Worm (Caenorhabditis elegans) whole organism, mixed stage, embryonic: ENCODE measurements around the gene scl-26.

Experiments used
- M03D4.4 ChIP-seq: sonication (generic microtip); optimal IDR thresholded peaks from 2 replicates; lab custom pipeline; 2017; ENCODE audit warnings: mild to moderate bottlenecking, missing genetic modification characterization, missing compliant biosample characterization
- bed-3 ChIP-seq: fragments of 200-800 bp; sonication (Bioruptor generic); optimal IDR thresholded peaks from 3 replicates; lab custom pipeline; 2018; ENCODE audit warnings: mild to moderate bottlenecking, missing genetic modification characterization, moderate library complexity, missing compliant biosample characterization
- blmp-1 ChIP-seq: fragments of 150-350 bp; optimal IDR thresholded peaks from 2 replicates; lab custom pipeline; 2014; ENCODE audit warnings: missing biosample characterization, missing genetic modification characterization
- ceh-39 ChIP-seq: fragments of 150-350 bp; optimal IDR thresholded peaks from 2 replicates; lab custom pipeline; 2014; ENCODE audit warnings: missing biosample characterization, missing genetic modification characterization
- ceh-43 ChIP-seq: fragments of 200-800 bp; sonication (Bioruptor generic); optimal IDR thresholded peaks from 2 replicates; lab custom pipeline; 2018; ENCODE audit warnings: mild to moderate bottlenecking, missing genetic modification characterization, moderate library complexity, missing compliant biosample characterization
- ceh-83 ChIP-seq: fragments of 200-800 bp; sonication (Bioruptor generic); optimal IDR thresholded peaks from 2 replicates; lab custom pipeline; 2018; ENCODE audit warnings: mild to moderate bottlenecking, missing genetic modification characterization, missing compliant biosample characterization
- ces-1 ChIP-seq: fragments of 150-350 bp; optimal IDR thresholded peaks from 2 replicates; lab custom pipeline; 2014; ENCODE audit warnings: missing biosample characterization, missing genetic modification reagents, missing genetic modification characterization
- cnd-1 ChIP-seq: fragments of 200-800 bp; sonication (Bioruptor generic); optimal IDR thresholded peaks from 2 replicates; lab custom pipeline; 2018; ENCODE audit warnings: mild to moderate bottlenecking, missing genetic modification characterization, missing compliant biosample characterization
- drap-1 ChIP-seq: fragments of 200-800 bp; sonication (Bioruptor generic); optimal IDR thresholded peaks from 3 replicates; lab custom pipeline; 2018; ENCODE audit warnings: mild to moderate bottlenecking, missing genetic modification characterization, missing compliant biosample characterization
- elt-1 ChIP-seq: sonication (generic microtip); optimal IDR thresholded peaks from 2 replicates; lab custom pipeline; 2017; ENCODE audit warnings: missing genetic modification characterization, mild to moderate bottlenecking, missing compliant biosample characterization, antibody characterized with exemption, moderate library complexity, borderline replicate concordance; ENCODE audit not compliant: insufficient read depth
- elt-3 ChIP-seq: fragments of 150-350 bp; optimal IDR thresholded peaks from 2 replicates; lab custom pipeline; 2014; ENCODE audit warnings: missing biosample characterization, missing genetic modification characterization
- flh-1 ChIP-seq: fragments of 200-800 bp; sonication (Bioruptor generic); optimal IDR thresholded peaks from 2 replicates; lab custom pipeline; 2018; ENCODE audit warnings: mild to moderate bottlenecking, missing genetic modification characterization, moderate library complexity, missing compliant biosample characterization
- ham-2 ChIP-seq: fragments of 200-800 bp; sonication (Bioruptor generic); optimal IDR thresholded peaks from 2 replicates; lab custom pipeline; 2018; ENCODE audit warnings: mild to moderate bottlenecking, missing genetic modification characterization, missing compliant biosample characterization
- lin-13 ChIP-seq: fragments of 150-350 bp; optimal IDR thresholded peaks from 2 replicates; lab custom pipeline; 2014; ENCODE audit warnings: missing biosample characterization, missing genetic modification characterization
- lin-32 ChIP-seq: fragments of 200-800 bp; sonication (Bioruptor generic); optimal IDR thresholded peaks from 2 replicates; lab custom pipeline; 2018; ENCODE audit warnings: mild to moderate bottlenecking, missing genetic modification characterization, missing compliant biosample characterization
- lsy-2 ChIP-seq: fragments of 150-350 bp; optimal IDR thresholded peaks from 2 replicates; lab custom pipeline; 2014; ENCODE audit warnings: missing biosample characterization, missing genetic modification characterization
- mab-5 ChIP-seq: fragments of 150-350 bp; optimal IDR thresholded peaks from 2 replicates; lab custom pipeline; 2014; ENCODE audit warnings: missing biosample characterization, missing genetic modification characterization
- mep-1 ChIP-seq: fragments of 150-350 bp; optimal IDR thresholded peaks from 2 replicates; lab custom pipeline; 2017; ENCODE audit warnings: missing biosample characterization, missing genetic modification reagents, missing genetic modification characterization, inconsistent platforms
- mls-2 ChIP-seq: sonication (generic microtip); optimal IDR thresholded peaks from 2 replicates; lab custom pipeline; 2016; ENCODE audit warnings: mild to moderate bottlenecking, missing genetic modification characterization, moderate library complexity, missing compliant biosample characterization
- nhr-12 ChIP-seq: fragments of 150-350 bp; optimal IDR thresholded peaks from 2 replicates; lab custom pipeline; 2014; ENCODE audit warnings: missing biosample characterization, missing genetic modification characterization
- nhr-76 ChIP-seq: sonication (generic microtip); optimal IDR thresholded peaks from 2 replicates; lab custom pipeline; 2017; ENCODE audit warnings: missing biosample characterization, missing genetic modification characterization
- sptf-1 ChIP-seq: sonication (generic microtip); optimal IDR thresholded peaks from 2 replicates; lab custom pipeline; 2017; ENCODE audit warnings: mild to moderate bottlenecking, missing genetic modification characterization, moderate library complexity, missing compliant biosample characterization
- tbx-8 ChIP-seq: fragments of 200-800 bp; sonication (Bioruptor generic); optimal IDR thresholded peaks from 2 replicates; lab custom pipeline; 2018; ENCODE audit warnings: mild to moderate bottlenecking, missing genetic modification characterization, moderate library complexity, missing compliant biosample characterization
- unc-120 ChIP-seq: sonication (generic microtip); optimal IDR thresholded peaks from 2 replicates; lab custom pipeline; 2017; ENCODE audit warnings: missing genetic modification characterization, missing compliant biosample characterization; ENCODE audit not compliant: poor library complexity, severe bottlenecking
- unc-39 ChIP-seq: fragments of 150-350 bp; optimal IDR thresholded peaks from 2 replicates; lab custom pipeline; 2014; ENCODE audit warnings: missing biosample characterization, missing genetic modification characterization
- unc-62 ChIP-seq: fragments of 150-350 bp; optimal IDR thresholded peaks from 2 replicates; lab custom pipeline; 2014; ENCODE audit warnings: missing biosample characterization, missing genetic modification reagents, missing genetic modification characterization
- zip-8 ChIP-seq: fragments of 150-350 bp; optimal IDR thresholded peaks from 2 replicates; lab custom pipeline; 2014; ENCODE audit warnings: missing biosample characterization, missing genetic modification characterization
- ztf-11 ChIP-seq: fragments of 150-350 bp; optimal IDR thresholded peaks from 2 replicates; lab custom pipeline; 2014; ENCODE audit warnings: missing biosample characterization, missing genetic modification characterization

The scl-26 gene

DNA sequence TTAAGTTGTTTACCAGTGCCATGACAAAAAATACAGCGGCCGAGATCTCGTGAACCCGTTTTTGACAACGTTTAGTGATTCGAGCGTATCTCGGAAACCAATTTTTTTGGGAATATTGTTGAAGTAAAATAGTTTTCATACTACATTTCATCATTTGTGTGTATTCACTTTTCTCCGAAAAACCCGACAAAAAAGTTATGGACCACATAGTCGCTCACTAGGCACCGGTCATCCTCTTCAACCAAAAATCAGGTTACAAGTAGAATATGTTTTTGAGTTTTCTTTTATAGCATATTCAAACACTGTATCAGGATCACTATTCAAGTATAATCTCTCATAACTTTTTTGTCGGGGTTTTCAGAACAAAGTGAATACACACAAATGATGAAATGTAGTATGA, 40.4 kb upstream of the scl-26 start:
- TF ChIP-seq sptf-1 (no peak), ceh-43 (GFP tag; lab: Kevin White, UChicago) (no peak), zip-8 (tag; lab: Kevin White, UChicago) (no peak), M03D4.4 (tag; lab: Kevin White, UChicago) (no peak), nhr-12 (tag; lab: Kevin White, UChicago) (no peak), elt-3 (tag; lab: Kevin White, UChicago) (no peak), unc-120 (tag; lab: Kevin White, UChicago) (no peak)

DNA sequence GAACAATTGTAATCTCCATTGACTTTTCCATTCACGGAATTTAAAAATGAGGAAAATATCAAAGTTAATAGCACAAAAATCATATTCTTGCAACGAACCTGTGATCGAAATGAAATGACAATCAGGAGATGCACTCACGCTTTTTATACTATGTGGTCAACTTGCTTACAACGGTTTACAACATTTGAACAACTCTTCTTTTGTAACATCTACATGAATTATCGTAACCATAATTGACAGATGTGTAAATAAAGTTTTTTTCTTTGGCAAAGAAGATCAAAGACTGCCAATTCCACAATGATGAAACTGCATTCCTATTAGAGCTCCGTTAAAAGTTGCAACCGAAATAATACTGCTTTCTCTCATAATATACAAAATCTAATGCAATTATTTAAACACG, 38.4 kb upstream of the scl-26 start, which contains the start of gene F07C4.10:
Gene F07C4.10, minus strand, starts transcription at position 101 of the 400 bp plus-strand sequence.
- TF ChIP-seq lin-32 (GFP tag; lab: Kevin White, UChicago) (no peak), nhr-76 (tag; lab: Kevin White, UChicago) (no peak), mab-5 (tag; lab: Kevin White, UChicago) (no peak), bed-3 (no peak), zip-8 (tag; lab: Kevin White, UChicago) (no peak), mls-2 (tag; lab: Kevin White, UChicago) (no peak), M03D4.4 (tag; lab: Kevin White, UChicago) (no peak), ces-1 (no peak), ceh-83 (GFP tag; lab: Kevin White, UChicago) (no peak), ceh-39 (tag; lab: Kevin White, UChicago) (no peak), elt-1 (no peak), mep-1 (tag; lab: Kevin White, UChicago) (no peak), unc-120 (tag; lab: Kevin White, UChicago) (no peak), unc-62 (GFP tag; lab: Kevin White, UChicago) (no peak), flh-1 (no peak), ztf-11 (tag; lab: Kevin White, UChicago) (no peak), elt-3 (tag; lab: Kevin White, UChicago) (no peak)
- TF ChIP-seq, all 35 proteins: peak for 0

DNA sequence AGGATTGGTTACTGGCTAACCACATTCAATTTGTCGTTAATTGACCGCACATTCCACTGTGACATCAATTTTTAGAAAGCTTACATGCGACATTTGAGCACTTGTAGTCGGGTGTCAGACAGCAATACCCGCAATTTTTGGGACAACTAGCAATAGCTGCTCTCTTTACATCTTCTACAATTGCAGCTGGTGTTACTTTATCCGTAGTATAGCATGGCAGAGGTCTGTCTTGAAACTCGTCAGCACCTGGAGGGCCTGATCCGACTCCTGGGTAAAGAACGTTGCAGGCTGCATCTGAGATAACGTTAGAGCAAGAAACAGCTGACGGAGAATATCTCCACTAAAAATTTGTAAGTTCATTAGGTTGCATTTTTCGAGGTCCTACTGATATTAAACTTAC, 38.0 kb upstream of the scl-26 start:
- TF ChIP-seq nhr-76 (tag; lab: Kevin White, UChicago): no peak
- TF ChIP-seq tbx-8 (GFP tag; lab: Kevin White, UChicago): no peak
- TF ChIP-seq, all 35 proteins: peak for 0

- TF ChIP-seq nhr-76 (tag; lab: Kevin White, UChicago) (no peak), M03D4.4 (tag; lab: Kevin White, UChicago) (no peak), lin-13 (tag; lab: Kevin White, UChicago) (no peak), lsy-2 (tag; lab: Kevin White, UChicago) (no peak), sptf-1 (no peak), elt-1 (no peak), unc-39 (tag; lab: Kevin White, UChicago) (no peak), flh-1 (no peak), blmp-1 (tag; lab: Kevin White, UChicago) (no peak), ces-1 (no peak), unc-120 (tag; lab: Kevin White, UChicago) (no peak), mep-1 (tag; lab: Kevin White, UChicago) (no peak)
Observed at ce11 chrV:7637801-7638200, 36.5 kb upstream of the scl-26 start, which contains the start of gene clec-45. clec-45 (plus strand) TSS chrV:7638101.

DNA sequence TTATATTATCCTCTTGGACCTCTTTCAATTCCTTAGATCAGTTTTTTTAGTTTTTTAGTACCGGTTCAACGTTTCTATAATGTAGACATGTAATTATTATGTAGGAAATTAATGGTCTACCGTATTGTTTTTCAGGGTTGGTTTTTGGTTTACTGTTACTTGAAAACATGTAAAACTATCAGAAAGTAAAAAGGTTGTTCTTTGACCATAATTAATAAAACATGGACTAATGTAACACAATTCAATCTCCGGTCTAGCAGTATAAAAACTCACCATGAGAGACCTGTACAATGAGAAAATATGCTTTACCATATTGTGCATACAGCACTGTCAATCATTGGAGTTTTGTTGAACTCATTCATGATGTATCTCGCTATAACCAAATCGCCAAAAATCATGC, 34.1 kb upstream of the scl-26 start, which contains the start of gene srd-29:
Gene srd-29, plus strand, starts transcription at position 301 of the 400 bp plus-strand sequence.
- TF ChIP-seq M03D4.4 (tag; lab: Kevin White, UChicago) (no peak), ham-2 (GFP tag; lab: Kevin White, UChicago) (no peak), ceh-43 (GFP tag; lab: Kevin White, UChicago) (no peak), tbx-8 (GFP tag; lab: Kevin White, UChicago) (no peak), nhr-76 (tag; lab: Kevin White, UChicago) (no peak), ceh-83 (GFP tag; lab: Kevin White, UChicago) (no peak), ces-1 (no peak), sptf-1 (no peak), lin-13 (tag; lab: Kevin White, UChicago) (no peak), flh-1 (no peak), cnd-1 (no peak), unc-39 (tag; lab: Kevin White, UChicago) (no peak), ztf-11 (tag; lab: Kevin White, UChicago) (no peak), mep-1 (tag; lab: Kevin White, UChicago) (no peak), drap-1 (GFP tag; lab: Kevin White, UChicago) (no peak), elt-1 (no peak)
